In genomic region chr3R:14019407-14020050, dm6 we compare ENCODE assay signal across 1 fruit fly cellular context.
TF ChIP-seq lines count a peak whose summit lies in the region.

No protein-coding gene starts in this region.

TF ChIP-seq in whole organism, embryonic, 481 proteins besides CTCF, POLR2A, EP300 and RAD21 (continued from another document):
- TF ChIP-seq MBD-R2 (GFP tag; IDR thresholded peaks at IDR 0.05; lab: Robert Waterston, UW) (no peak), klu (GFP tag; IDR thresholded peaks at IDR 0.05; lab: Robert Waterston, UW) (no peak), Fer3 (tag; optimal IDR thresholded peaks at IDR 0.05; lab: Kevin White, UChicago) (no peak), Stat92E (GFP tag; optimal IDR thresholded peaks at IDR 0.05; lab: Kevin White, UChicago) (no peak), CG13624 (GFP tag; optimal IDR thresholded peaks at IDR 0.05; lab: Kevin White, UChicago) (no peak), CG12391 (tag; optimal IDR thresholded peaks at IDR 0.05; lab: Kevin White, UChicago) (no peak), CG1529 (GFP tag; optimal IDR thresholded peaks at IDR 0.05; lab: Kevin White, UChicago) (no peak), CG16779 (GFP tag; IDR thresholded peaks at IDR 0.05; lab: Robert Waterston, UW) (no peak), cas (GFP tag; IDR thresholded peaks at IDR 0.05; lab: Robert Waterston, UW) (no peak), az2 (GFP tag; optimal IDR thresholded peaks at IDR 0.05; lab: Kevin White, UChicago) (no peak)
